Worm (Caenorhabditis elegans): ENCODE results near the gene fdgt-2.

Gene fdgt-2

DNA sequence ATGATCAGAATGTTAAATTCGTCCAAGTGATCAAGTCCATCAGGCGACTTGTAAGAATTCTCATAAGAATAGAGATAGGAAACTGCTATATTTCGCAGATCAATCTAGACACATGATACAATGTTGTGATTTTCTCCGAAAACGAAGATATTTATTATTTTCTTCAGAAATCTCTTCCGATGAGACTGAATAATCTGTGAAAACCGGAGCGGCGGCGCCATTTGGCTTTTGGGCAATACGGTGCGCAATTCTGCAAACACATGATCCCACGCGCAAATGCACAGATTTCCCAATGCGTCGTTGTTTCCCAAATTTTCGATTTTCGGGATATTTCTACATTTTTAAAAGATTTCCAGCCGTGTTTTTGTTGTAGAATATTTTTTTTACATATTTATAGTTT lies 24.8 kb downstream of the fdgt-2 start (continued):
- peak; percentile 48 for TF ChIP-seq F23B12.7 (tag; optimal IDR thresholded peaks at IDR 0.05; ENCODE audit: insufficient read depth)
- TF ChIP-seq F37B4.10 (GFP tag; IDR thresholded peaks at IDR 0.05) = no peak
- TF ChIP-seq cebp-2 (GFP tag; IDR thresholded peaks at IDR 0.05) = no peak
- no peak for TF ChIP-seq C17E4.6 (GFP tag; IDR thresholded peaks at IDR 0.05)
- no peak for TF ChIP-seq nfya-1 (tag; optimal IDR thresholded peaks at IDR 0.05; ENCODE audit: borderline replicate concordance, insufficient read depth)
- no peak for TF ChIP-seq ztf-6 (GFP tag; IDR thresholded peaks at IDR 0.05)
- TF ChIP-seq Y53F4B.3 (GFP tag; IDR thresholded peaks at IDR 0.05) = no peak
- no peak for TF ChIP-seq F10E7.11 (tag; optimal IDR thresholded peaks at IDR 0.05)
- TF ChIP-seq snpc-1.1 (tag; optimal IDR thresholded peaks at IDR 0.05; ENCODE audit: insufficient read depth) = peak; percentile 22
- no peak for TF ChIP-seq F57C9.4 (tag; optimal IDR thresholded peaks at IDR 0.05)
- TF ChIP-seq hsf-1 (GFP tag; IDR thresholded peaks at IDR 0.05) = 0 out of 2 replicates have a peak, but pooled peaks have one; percentile 9
- no peak for TF ChIP-seq ceh-79 (tag; optimal IDR thresholded peaks at IDR 0.05)
- no peak for TF ChIP-seq sdz-38 (tag; optimal IDR thresholded peaks at IDR 0.05)
- peak; percentile 49 for TF ChIP-seq mcd-1 (GFP tag; IDR thresholded peaks at IDR 0.05)
- TF ChIP-seq efl-1 (GFP tag; optimal IDR thresholded peaks at IDR 0.05) = peak; percentile 40
- no peak for TF ChIP-seq Y79H2A.3 (GFP tag; conservative IDR thresholded peaks at IDR 0.05)
- TF ChIP-seq F57A8.1 (GFP tag; optimal IDR thresholded peaks at IDR 0.05) = no peak
- TF ChIP-seq lsl-1 (GFP tag; optimal IDR thresholded peaks at IDR 0.05) = peak; percentile 67
- TF ChIP-seq akir-1 (GFP tag; optimal IDR thresholded peaks at IDR 0.05) = no peak
- no peak for TF ChIP-seq rec-8 (tag; optimal IDR thresholded peaks at IDR 0.05)
- TF ChIP-seq tbp1 (GFP tag; optimal IDR thresholded peaks at IDR 0.05) = peak; percentile 38
- no peak for TF ChIP-seq nhr-80 (tag; optimal IDR thresholded peaks at IDR 0.05)
- TF ChIP-seq dpff-1 (tag; optimal IDR thresholded peaks at IDR 0.05) = no peak
- no peak for TF ChIP-seq madf-10 (tag; optimal IDR thresholded peaks at IDR 0.05)
- TF ChIP-seq hmg-20 (GFP tag; IDR thresholded peaks at IDR 0.05) = no peak
- TF ChIP-seq dox-1 (GFP tag; IDR thresholded peaks at IDR 0.05) = peak; percentile 57; the same call in 1 of the 2 replicates
- TF ChIP-seq madf-8 (GFP tag; conservative IDR thresholded peaks at IDR 0.05) = no peak; the same call in 1 of the 2 replicates
- TF ChIP-seq chd-7 (tag; optimal IDR thresholded peaks at IDR 0.05) = no peak
- no peak for TF ChIP-seq zim-3 (tag; optimal IDR thresholded peaks at IDR 0.05)
- TF ChIP-seq die-1 (tag; optimal IDR thresholded peaks at IDR 0.05) = no peak
- TF ChIP-seq tlf-1 (GFP tag; optimal IDR thresholded peaks at IDR 0.05) = no peak
- no peak for TF ChIP-seq mxl-1 (tag; optimal IDR thresholded peaks at IDR 0.05)
- peak; percentile 2 for TF ChIP-seq ztf-26 (tag; optimal IDR thresholded peaks at IDR 0.05)
- no peak for TF ChIP-seq nhr-120 (GFP tag; IDR thresholded peaks at IDR 0.05)
- TF ChIP-seq F55B11.4 (tag; optimal IDR thresholded peaks at IDR 0.05; ENCODE audit: borderline replicate concordance, insufficient read depth) = no peak
- TF ChIP-seq F22D6.2 (tag; optimal IDR thresholded peaks at IDR 0.05) = no peak
- no peak for TF ChIP-seq attf-5 (GFP tag; optimal IDR thresholded peaks at IDR 0.05)
- TF ChIP-seq sea-2 (GFP tag; IDR thresholded peaks at IDR 0.05) = no peak
- TF ChIP-seq bed-1 (GFP tag; IDR thresholded peaks at IDR 0.05) = no peak
- no peak for TF ChIP-seq T26A5.8 (tag; optimal IDR thresholded peaks at IDR 0.05)
- TF ChIP-seq B0035.1 (tag; optimal IDR thresholded peaks at IDR 0.05) = no peak
- no peak for TF ChIP-seq nhr-27 (tag; optimal IDR thresholded peaks at IDR 0.05)
- TF ChIP-seq snpc-4 (GFP tag; optimal IDR thresholded peaks at IDR 0.05) = no peak
- peak in 1 of 4 experiments; percentile 16 for TF ChIP-seq snpc-4 (tag; optimal IDR thresholded peaks at IDR 0.05)
- no peak for TF ChIP-seq aptf-3 (GFP tag; IDR thresholded peaks at IDR 0.05)
- no peak for TF ChIP-seq egrh-3 (GFP tag; IDR thresholded peaks at IDR 0.05)
- no peak for TF ChIP-seq B0336.3 (GFP tag; IDR thresholded peaks at IDR 0.05)
- no peak for TF ChIP-seq nhr-179 (tag; optimal IDR thresholded peaks at IDR 0.05)
- no peak for TF ChIP-seq bed-2 (GFP tag; IDR thresholded peaks at IDR 0.05)
- no peak for TF ChIP-seq zfh-2 (GFP tag; conservative IDR thresholded peaks at IDR 0.05)

All from whole organism, young adult.